Worm (Caenorhabditis elegans) whole organism, L4 larva: ENCODE results near the gene pap-2.

Source experiments
- R02D3.7 ChIP-seq: fragments of 150-350 bp; sonication (generic microtip); optimal IDR thresholded peaks from 3 replicates; lab custom pipeline; 2014; ENCODE audit warnings: missing biosample characterization, missing genetic modification characterization
- Y5F2A.4 ChIP-seq: fragments of 200-800 bp; sonication (Bioruptor generic); optimal IDR thresholded peaks from 2 replicates; lab custom pipeline; 2018; ENCODE audit warnings: mild to moderate bottlenecking, missing genetic modification characterization, missing compliant biosample characterization
- ZK337.2 ChIP-seq: fragments of 200-800 bp; sonication (Bioruptor generic); IDR thresholded peaks from 2 replicates; pipeline ENCODE4 v1.3.6; 2022; ENCODE audit warnings: missing genetic modification reagents, missing genetic modification characterization, missing compliant biosample characterization
- aha-1 ChIP-seq: fragments of 150-350 bp; peaks from one replicate; lab custom pipeline; 2014; ENCODE audit warnings: missing biosample characterization, missing genetic modification characterization
- aly-2 ChIP-seq: sonication (generic microtip); optimal IDR thresholded peaks from 2 replicates; lab custom pipeline; 2018; ENCODE audit warnings: missing biosample characterization, missing genetic modification characterization
- ceh-82 ChIP-seq: sonication (generic microtip); optimal IDR thresholded peaks from 2 replicates; lab custom pipeline; 2017; ENCODE audit warnings: missing biosample characterization, missing genetic modification characterization
- cey-2 ChIP-seq: sonication (generic microtip); optimal IDR thresholded peaks from 3 replicates; lab custom pipeline; 2017; ENCODE audit warnings: missing genetic modification characterization, mild to moderate bottlenecking, missing compliant biosample characterization, antibody characterized with exemption, borderline replicate concordance; ENCODE audit not compliant: insufficient read depth
- ctbp-1 ChIP-seq: fragments of 200-800 bp; sonication (Bioruptor generic); IDR thresholded peaks from 2 replicates; pipeline ENCODE4 v1.3.6; 2022; ENCODE audit warnings: missing genetic modification reagents, missing genetic modification characterization, missing compliant biosample characterization
- daf-16 ChIP-seq, 3 experiments: sonication (generic microtip); optimal IDR thresholded peaks; 2 replicates each; lab custom pipeline; 2016 to 2017; ENCODE audit warnings: missing genetic modification characterization in 3 of 3, missing genetic modification reagents in 3 of 3, mild to moderate bottlenecking in 2 of 3, missing compliant biosample characterization in 2 of 3, missing biosample characterization in 1 of 3, moderate library complexity in 1 of 3
- daf-8 ChIP-seq: fragments of 200-800 bp; sonication (Bioruptor generic); IDR thresholded peaks from 2 replicates; pipeline ENCODE4 v1.3.6; 2022; ENCODE audit warnings: missing genetic modification characterization, missing compliant biosample characterization
- dmd-8 ChIP-seq: fragments of 200-800 bp; sonication (Bioruptor generic); IDR thresholded peaks from 2 replicates; pipeline ENCODE4 v1.3.6; 2022; ENCODE audit warnings: missing genetic modification characterization, missing compliant biosample characterization
- dpl-1 ChIP-seq: fragments of 150-350 bp; optimal IDR thresholded peaks from 2 replicates; lab custom pipeline; 2014; ENCODE audit warnings: missing biosample characterization, missing genetic modification reagents, missing genetic modification characterization
- duxl-1 ChIP-seq: sonication (generic microtip); optimal IDR thresholded peaks from 2 replicates; lab custom pipeline; 2016; ENCODE audit warnings: mild to moderate bottlenecking, missing genetic modification characterization, moderate library complexity, missing compliant biosample characterization; ENCODE audit not compliant: poor library complexity
- dve-1 ChIP-seq: sonication (generic microtip); optimal IDR thresholded peaks from 2 replicates; lab custom pipeline; 2017; ENCODE audit warnings: antibody characterized with exemption, mild to moderate bottlenecking, missing genetic modification characterization, missing compliant biosample characterization; ENCODE audit not compliant: insufficient read depth
- gei-8 ChIP-seq: fragments of 200-800 bp; sonication (Bioruptor generic); optimal IDR thresholded peaks from 2 replicates; lab custom pipeline; 2018; ENCODE audit warnings: mild to moderate bottlenecking, missing genetic modification characterization, missing compliant biosample characterization
- hif-1 ChIP-seq, 2 experiments: sonication (generic microtip); optimal IDR thresholded peaks; 2 replicates each; lab custom pipeline; 2016 to 2017; ENCODE audit warnings: missing compliant biosample characterization in 2 of 2, missing genetic modification characterization in 2 of 2, missing genetic modification reagents in 2 of 2, missing genotype in 2 of 2, mild to moderate bottlenecking in 1 of 2
- hlh-11 ChIP-seq: fragments of 200-800 bp; sonication (Bioruptor generic); optimal IDR thresholded peaks from 2 replicates; lab custom pipeline; 2018; ENCODE audit warnings: mild to moderate bottlenecking, missing genetic modification characterization, missing compliant biosample characterization
- hmg-1.1 ChIP-seq: fragments of 200-800 bp; sonication (Bioruptor generic); IDR thresholded peaks from 2 replicates; pipeline ENCODE4 v1.3.6; 2022; ENCODE audit warnings: missing genetic modification reagents, missing genetic modification characterization, missing compliant biosample characterization
- lin-29 ChIP-seq: fragments of 200-800 bp; sonication (Bioruptor generic); IDR thresholded peaks from 2 replicates; pipeline ENCODE4 v1.3.6; 2022; ENCODE audit warnings: missing genetic modification reagents, missing genetic modification characterization, missing compliant biosample characterization
- lir-3 ChIP-seq: sonication (generic microtip); optimal IDR thresholded peaks from 2 replicates; lab custom pipeline; 2016; ENCODE audit warnings: mild to moderate bottlenecking, missing genetic modification characterization, missing compliant biosample characterization
- lsy-2 ChIP-seq, 2 experiments: fragments of 150-350 bp in 1 of 2; sonication (generic microtip) in 1 of 2; optimal IDR thresholded peaks; 2 replicates each; lab custom pipeline; 2014 to 2017; ENCODE audit warnings: missing biosample characterization in 2 of 2, missing genetic modification characterization in 2 of 2
- mxl-2 ChIP-seq: fragments of 200-800 bp; sonication (Bioruptor generic); conservative IDR thresholded peaks from 2 replicates; pipeline ENCODE4 v1.3.6; 2022; ENCODE audit warnings: missing genetic modification reagents, missing genetic modification characterization, missing compliant biosample characterization
- mxl-3 ChIP-seq: fragments of 200-800 bp; sonication (Bioruptor generic); optimal IDR thresholded peaks from 2 replicates; lab custom pipeline; 2018; ENCODE audit warnings: mild to moderate bottlenecking, missing genetic modification characterization, missing compliant biosample characterization
- nhr-10 ChIP-seq: fragments of 150-350 bp; optimal IDR thresholded peaks from 2 replicates; lab custom pipeline; 2014; ENCODE audit warnings: missing biosample characterization, missing genetic modification characterization
- nhr-28 ChIP-seq: fragments of 150-350 bp; optimal IDR thresholded peaks from 2 replicates; lab custom pipeline; 2014; ENCODE audit warnings: missing biosample characterization, missing genetic modification characterization
- nhr-41 ChIP-seq: fragments of 200-800 bp; sonication (Bioruptor generic); IDR thresholded peaks from 2 replicates; pipeline ENCODE4 v1.3.6; 2022; ENCODE audit warnings: missing genetic modification reagents, missing genetic modification characterization, missing compliant biosample characterization
- nhr-6 ChIP-seq: fragments of 150-350 bp; optimal IDR thresholded peaks from 2 replicates; lab custom pipeline; 2014; ENCODE audit warnings: missing biosample characterization, missing genetic modification characterization
- pha-4 ChIP-seq, 2 experiments: fragments of 150-350 bp in 1 of 2; fragments of 200-800 bp in 1 of 2; sonication (Bioruptor generic) in 1 of 2; IDR thresholded peaks in 1 of 2; optimal IDR thresholded peaks in 1 of 2; 2 replicates each; pipeline versions ENCODE4 v1.3.6 to Lab custom; 2014 to 2022; ENCODE audit warnings: missing genetic modification characterization in 2 of 2, missing genetic modification reagents in 2 of 2, missing biosample characterization in 1 of 2, missing compliant biosample characterization in 1 of 2
- rbr-2 ChIP-seq: sonication (generic microtip); optimal IDR thresholded peaks from 2 replicates; lab custom pipeline; 2016; ENCODE audit warnings: missing genotype, missing genetic modification characterization, missing compliant biosample characterization
- saeg-2 ChIP-seq: fragments of 200-800 bp; sonication (Bioruptor generic); IDR thresholded peaks from 2 replicates; pipeline ENCODE4 v1.3.6; 2022; ENCODE audit warnings: missing genetic modification reagents, missing genetic modification characterization, missing compliant biosample characterization
- set-16 ChIP-seq: fragments of 200-800 bp; sonication (Bioruptor generic); IDR thresholded peaks from 2 replicates; pipeline ENCODE4 v1.3.6; 2022; ENCODE audit warnings: missing genetic modification reagents, missing genetic modification characterization, missing compliant biosample characterization
- snpc-1.2 ChIP-seq: fragments of 200-800 bp; sonication (Bioruptor generic); IDR thresholded peaks from 2 replicates; pipeline ENCODE4 v1.3.6; 2022; ENCODE audit warnings: missing genetic modification reagents, missing genetic modification characterization, missing compliant biosample characterization
- snpc-4 ChIP-seq: fragments of 150-350 bp; optimal IDR thresholded peaks from 2 replicates; lab custom pipeline; 2014; ENCODE audit warnings: missing biosample characterization, missing genetic modification characterization
- tag-97 ChIP-seq: fragments of 200-800 bp; sonication (Bioruptor generic); IDR thresholded peaks from 2 replicates; pipeline ENCODE4 v1.3.6; 2022; ENCODE audit warnings: missing genetic modification characterization, missing compliant biosample characterization
- tra-1 ChIP-seq: fragments of 200-800 bp; sonication (Bioruptor generic); IDR thresholded peaks from 2 replicates; pipeline ENCODE4 v1.3.6; 2022; ENCODE audit warnings: missing genetic modification reagents, missing genetic modification characterization, missing compliant biosample characterization
- unc-62 ChIP-seq, 3 experiments: fragments of 150-350 bp in 1 of 3; sonication (generic microtip); optimal IDR thresholded peaks in 2 of 3; peaks in 1 of 3; 1 replicate in 1 of 3; 2 replicates in 2 of 3; lab custom pipeline; 2014 to 2017; ENCODE audit warnings: missing biosample characterization in 3 of 3, missing genetic modification characterization in 3 of 3, missing genetic modification reagents in 3 of 3, missing genotype in 1 of 3
- zfp-3 ChIP-seq: fragments of 200-800 bp; sonication (Bioruptor generic); conservative IDR thresholded peaks from 2 replicates; pipeline ENCODE4 v1.3.6; 2022; ENCODE audit warnings: missing genetic modification reagents, missing genetic modification characterization, missing compliant biosample characterization
- ztf-7 ChIP-seq: fragments of 150-350 bp; optimal IDR thresholded peaks from 2 replicates; lab custom pipeline; 2014; ENCODE audit warnings: missing biosample characterization, missing genetic modification characterization

Gene pap-2

DNA sequence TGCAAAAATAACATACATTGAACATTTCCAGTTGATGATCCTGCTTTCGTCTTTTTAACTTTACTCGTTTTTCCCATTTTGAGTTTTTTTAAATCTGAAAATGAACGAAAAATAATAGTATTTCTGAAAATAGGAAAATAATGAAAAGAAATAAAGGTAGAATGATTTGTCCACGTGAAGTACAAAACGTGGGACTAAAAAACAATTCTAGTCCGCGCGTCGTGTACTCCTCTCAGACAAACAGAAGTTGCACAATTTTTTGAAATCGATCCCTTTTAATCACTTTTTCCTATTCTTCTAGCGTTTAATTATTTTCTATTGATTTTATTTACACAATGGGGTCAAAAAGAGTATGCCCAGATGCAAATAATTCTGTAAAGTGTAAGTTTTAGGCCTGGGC, 18.1 kb downstream of the pap-2 start, which contains the start of the genes E02H1.1 and tag-124 (continued):
- peak; percentile 19 for TF ChIP-seq nhr-6 (tag; lab: Kevin White, UChicago)
- no peak for TF ChIP-seq mxl-2
- TF ChIP-seq set-16 (GFP tag; lab: Robert Waterston, UW) = no peak
- no peak for TF ChIP-seq dmd-8 (GFP tag; lab: Robert Waterston, UW)
- no peak for TF ChIP-seq R02D3.7 (tag; lab: Kevin White, UChicago)
- peak in 1 of 2 experiments; percentile 11 for TF ChIP-seq daf-16 (GFP tag; optimal IDR thresholded peaks at IDR 0.05; lab: Kevin White, UChicago)
- peak; percentile 23 for TF ChIP-seq daf-16 (tag; optimal IDR thresholded peaks at IDR 0.05; lab: Kevin White, UChicago)
- peak; percentile 49 for TF ChIP-seq aha-1 (tag; lab: Kevin White, UChicago)
- TF ChIP-seq, all 104 proteins: peak for 34

- no peak for TF ChIP-seq dpl-1
- no peak for TF ChIP-seq rbr-2 (tag; lab: Kevin White, UChicago)
- TF ChIP-seq ztf-7 (tag; lab: Kevin White, UChicago) = no peak
- TF ChIP-seq lin-29 (GFP tag; lab: Robert Waterston, UW) = no peak
- no peak for TF ChIP-seq nhr-41 (GFP tag; lab: Robert Waterston, UW)
- no peak for TF ChIP-seq ctbp-1 (GFP tag; lab: Robert Waterston, UW)
- no peak for TF ChIP-seq tra-1 (GFP tag; lab: Robert Waterston, UW)
- TF ChIP-seq aly-2 (tag; lab: Kevin White, UChicago) = no peak
- no peak for TF ChIP-seq lir-3 (tag; lab: Kevin White, UChicago)
- no peak for TF ChIP-seq unc-62 (GFP tag; optimal IDR thresholded peaks at IDR 0.05 in 1 of 2; lab: Kevin White, UChicago)
- no peak for TF ChIP-seq unc-62 (tag; optimal IDR thresholded peaks at IDR 0.05; lab: Kevin White, UChicago)
- no peak for TF ChIP-seq ZK337.2 (GFP tag; lab: Robert Waterston, UW)
- no peak for TF ChIP-seq mxl-3 (GFP tag; lab: Kevin White, UChicago)
- TF ChIP-seq gei-8 (GFP tag; lab: Kevin White, UChicago) = no peak
- TF ChIP-seq tag-97 (GFP tag; lab: Robert Waterston, UW) = no peak
- no peak for TF ChIP-seq hif-1 (tag; optimal IDR thresholded peaks at IDR 0.05; lab: Kevin White, UChicago)
- TF ChIP-seq zfp-3 = no peak
- TF ChIP-seq nhr-28 (tag; lab: Kevin White, UChicago) = no peak
- TF ChIP-seq pha-4 (GFP tag; IDR thresholded peaks at IDR 0.05; lab: Robert Waterston, UW) = no peak
- no peak for TF ChIP-seq pha-4 (tag; optimal IDR thresholded peaks at IDR 0.05; lab: Kevin White, UChicago)
These were observed 19.5 kb downstream of the pap-2 start, which contains the start of gene eral-1 for ce11 chrII:9589667-9590066. Gene eral-1, minus strand, starts transcription at chrII:9589767.

ce11 chrII:9586734-9587209, 22.4 kb downstream of the pap-2 start, which contains the start of gene ugt-58:
Gene ugt-58, minus strand, starts transcription at chrII:9586784.
- TF ChIP-seq nhr-6 (tag; lab: Kevin White, UChicago) (no peak), lsy-2 (tag; optimal IDR thresholded peaks at IDR 0.05; lab: Kevin White, UChicago) (no peak), cey-2 (peak; percentile 43), nhr-41 (GFP tag; lab: Robert Waterston, UW) (no peak), hlh-11 (tag; lab: Kevin White, UChicago) (peak; percentile 35), nhr-10 (tag; lab: Kevin White, UChicago) (peak; percentile 8), nhr-28 (tag; lab: Kevin White, UChicago) (peak; percentile 100), daf-16 (GFP tag; optimal IDR thresholded peaks at IDR 0.05; lab: Kevin White, UChicago) (no peak), daf-16 (tag; optimal IDR thresholded peaks at IDR 0.05; lab: Kevin White, UChicago) (peak; percentile 60), dve-1 (tag; lab: Kevin White, UChicago) (peak; percentile 66)
- TF ChIP-seq, all 104 proteins: peak for 6

- TF ChIP-seq daf-16 (GFP tag; optimal IDR thresholded peaks at IDR 0.05; lab: Kevin White, UChicago) (no peak), daf-16 (tag; optimal IDR thresholded peaks at IDR 0.05; lab: Kevin White, UChicago) (no peak), ceh-82 (tag; lab: Kevin White, UChicago) (no peak), snpc-1.2 (no peak), hmg-1.1 (GFP tag; lab: Robert Waterston, UW) (no peak), duxl-1 (tag; lab: Kevin White, UChicago) (no peak), saeg-2 (GFP tag; lab: Robert Waterston, UW) (no peak), ZK337.2 (GFP tag; lab: Robert Waterston, UW) (no peak), Y5F2A.4 (GFP tag; lab: Kevin White, UChicago) (no peak), daf-8 (GFP tag; lab: Robert Waterston, UW) (no peak), snpc-4 (tag; lab: Kevin White, UChicago) (no peak)
- TF ChIP-seq, all 104 proteins: peak for 0
These were observed 25.7 kb downstream of the pap-2 start, which contains the start of gene wee-1.1 for ce11 chrII:9583461-9583860. Gene wee-1.1, minus strand, starts transcription at chrII:9583561.
